Fruit fly (Drosophila melanogaster) whole organism, embryonic: ENCODE data around the gene Pxn.

Source experiments
- BEAF-32 ChIP-seq: fragments of 200-800 bp; sonication (Bioruptor generic); optimal IDR thresholded peaks from 3 replicates; lab custom pipeline; 2017; ENCODE audit warnings: missing biosample characterization, missing genetic modification characterization, mild to moderate bottlenecking, moderate library complexity, missing genetic modification reagents
- Bgb ChIP-seq: fragments of 200-800 bp; sonication (Bioruptor generic); IDR thresholded peaks from 2 replicates; pipeline ENCODE4 v1.3.6; 2022; ENCODE audit warnings: missing biosample characterization, missing genetic modification characterization; ENCODE audit not compliant: partially characterized antibody
- CG12391 ChIP-seq: fragments of 200-800 bp; sonication (Bioruptor generic); optimal IDR thresholded peaks from 3 replicates; lab custom pipeline; 2018; ENCODE audit warnings: missing biosample characterization, mild to moderate bottlenecking, missing genetic modification characterization, moderate library complexity
- CG13287 ChIP-seq: fragments of 200-800 bp; sonication (Bioruptor generic); IDR thresholded peaks from 2 replicates; pipeline ENCODE4 v1.3.6; 2022; ENCODE audit warnings: missing biosample characterization, missing genetic modification characterization; ENCODE audit not compliant: partially characterized antibody
- CG17186 ChIP-seq: fragments of 200-800 bp; sonication (Bioruptor generic); optimal IDR thresholded peaks from 3 replicates; lab custom pipeline; 2017; ENCODE audit warnings: missing biosample characterization, missing genetic modification reagents, missing genetic modification characterization
- CG17829 ChIP-seq: fragments of 200-800 bp; optimal IDR thresholded peaks from 2 replicates; lab custom pipeline; 2019; ENCODE audit warnings: missing biosample characterization, mild to moderate bottlenecking, missing genetic modification characterization, moderate library complexity
- CG2120 ChIP-seq: fragments of 200-800 bp; sonication (Bioruptor generic); optimal IDR thresholded peaks from 3 replicates; lab custom pipeline; 2016; ENCODE audit warnings: missing biosample characterization, missing genetic modification characterization
- CG34224 ChIP-seq: fragments of 200-800 bp; sonication (Bioruptor generic); IDR thresholded peaks from 3 replicates; pipeline ENCODE4 v1.3.6; 2022; ENCODE audit warnings: missing biosample characterization, missing genetic modification characterization; ENCODE audit not compliant: partially characterized antibody
- CG34422 ChIP-seq: fragments of 200-800 bp; sonication (Bioruptor generic); IDR thresholded peaks from 3 replicates; pipeline ENCODE4 v1.3.6; 2022; ENCODE audit warnings: missing biosample characterization, missing genetic modification characterization
- CG6689 ChIP-seq: fragments of 200-800 bp; sonication (Bioruptor generic); IDR thresholded peaks from 2 replicates; pipeline ENCODE4 v1.3.6; 2022; ENCODE audit warnings: missing biosample characterization, missing genetic modification characterization
- CG6791 ChIP-seq: fragments of 200-800 bp; sonication (Bioruptor generic); IDR thresholded peaks from 3 replicates; pipeline ENCODE4 v1.3.6; 2022; ENCODE audit warnings: missing biosample characterization, missing genetic modification characterization; ENCODE audit not compliant: partially characterized antibody
- CG7556 ChIP-seq: fragments of 200-800 bp; sonication (Bioruptor generic); optimal IDR thresholded peaks from 2 replicates; lab custom pipeline; 2017; ENCODE audit warnings: missing biosample characterization, mild to moderate bottlenecking, missing genetic modification characterization
- CG7786 ChIP-seq: fragments of 200-800 bp; sonication (Bioruptor generic); optimal IDR thresholded peaks from 2 replicates; lab custom pipeline; 2016; ENCODE audit warnings: missing biosample characterization, missing genetic modification characterization
- CG7963 ChIP-seq: fragments of 200-800 bp; sonication (Bioruptor generic); IDR thresholded peaks from 3 replicates; pipeline ENCODE4 v1.3.6; 2022; ENCODE audit warnings: missing biosample characterization, missing genetic modification characterization; ENCODE audit not compliant: partially characterized antibody
- CG8359 ChIP-seq: fragments of 200-800 bp; sonication (Bioruptor generic); optimal IDR thresholded peaks from 2 replicates; lab custom pipeline; 2017; ENCODE audit warnings: missing biosample characterization, mild to moderate bottlenecking, missing genetic modification characterization, borderline replicate concordance
- CG8924 ChIP-seq: fragments of 200-800 bp; optimal IDR thresholded peaks from 3 replicates; lab custom pipeline; 2019; ENCODE audit warnings: missing biosample characterization, mild to moderate bottlenecking, missing genetic modification characterization, moderate library complexity
- CHES-1-like ChIP-seq: fragments of 200-800 bp; sonication (Bioruptor generic); optimal IDR thresholded peaks from 2 replicates; lab custom pipeline; 2016; ENCODE audit warnings: missing biosample characterization, missing genetic modification characterization
- CTCF ChIP-seq: fragments of 200-800 bp; sonication (Bioruptor generic); optimal IDR thresholded peaks from 2 replicates; lab custom pipeline; 2017; ENCODE audit warnings: missing biosample characterization, mild to moderate bottlenecking, missing genetic modification characterization, moderate library complexity
- Doc3 ChIP-seq: fragments of 200-800 bp; sonication (Bioruptor generic); IDR thresholded peaks from 3 replicates; pipeline ENCODE4 v1.3.6; 2022; ENCODE audit warnings: missing biosample characterization, missing genetic modification characterization; ENCODE audit not compliant: partially characterized antibody
- Dp ChIP-seq: fragments of 200-800 bp; sonication (Bioruptor generic); optimal IDR thresholded peaks from 2 replicates; lab custom pipeline; 2018; ENCODE audit warnings: missing biosample characterization, mild to moderate bottlenecking, missing genetic modification characterization, moderate library complexity
- Dref ChIP-seq: fragments of 200-800 bp; sonication (Bioruptor generic); IDR thresholded peaks from 2 replicates; pipeline ENCODE4 v1.3.6; 2022; ENCODE audit warnings: missing biosample characterization, missing genetic modification characterization
- E2f2 ChIP-seq: fragments of 200-800 bp; sonication (Bioruptor generic); IDR thresholded peaks from 2 replicates; pipeline ENCODE4 v1.3.6; 2022; ENCODE audit warnings: missing biosample characterization, missing genetic modification characterization
- HLH4C ChIP-seq: fragments of 200-800 bp; sonication (Bioruptor generic); IDR thresholded peaks from 3 replicates; pipeline ENCODE4 v1.3.6; 2022; ENCODE audit warnings: missing biosample characterization, missing genetic modification characterization; ENCODE audit not compliant: partially characterized antibody
- Hsf ChIP-seq: fragments of 200-800 bp; sonication (Bioruptor generic); optimal IDR thresholded peaks from 3 replicates; lab custom pipeline; 2016; ENCODE audit warnings: missing biosample characterization, missing genetic modification characterization
- MBD-R2 ChIP-seq: fragments of 200-800 bp; sonication (Bioruptor generic); IDR thresholded peaks from 2 replicates; pipeline ENCODE4 v1.3.6; 2022; ENCODE audit warnings: missing biosample characterization, missing genetic modification characterization
- Myb ChIP-seq: fragments of 200-800 bp; sonication (Bioruptor generic); optimal IDR thresholded peaks from 2 replicates; lab custom pipeline; 2016; ENCODE audit warnings: missing biosample characterization, missing genetic modification characterization
- Opbp ChIP-seq: fragments of 200-800 bp; sonication (Bioruptor generic); IDR thresholded peaks from 3 replicates; pipeline ENCODE4 v1.3.6; 2022; ENCODE audit warnings: missing biosample characterization, missing genetic modification characterization; ENCODE audit not compliant: partially characterized antibody
- Pdp1 ChIP-seq, 2 experiments: fragments of 200-800 bp; sonication (Bioruptor generic); optimal IDR thresholded peaks; 3 replicates each; lab custom pipeline; 2016; ENCODE audit warnings: missing biosample characterization in 2 of 2, missing genetic modification characterization in 2 of 2, mild to moderate bottlenecking in 1 of 2, moderate library complexity in 1 of 2
- Rfx ChIP-seq: fragments of 200-800 bp; sonication (Bioruptor generic); IDR thresholded peaks from 2 replicates; pipeline ENCODE4 v1.3.6; 2022; ENCODE audit warnings: missing biosample characterization, missing genetic modification characterization
- Sin3A ChIP-seq: fragments of >200 bp; optimal IDR thresholded peaks from 2 replicates; lab custom pipeline; 2018
- YL-1 ChIP-seq: fragments of 200-800 bp; sonication (Bioruptor generic); optimal IDR thresholded peaks from 3 replicates; lab custom pipeline; 2017; ENCODE audit warnings: missing biosample characterization, mild to moderate bottlenecking, missing genetic modification characterization
- amos ChIP-seq: fragments of 200-800 bp; sonication (Bioruptor generic); IDR thresholded peaks from 2 replicates; pipeline ENCODE4 v1.3.6; 2022; ENCODE audit warnings: missing biosample characterization, missing genetic modification characterization; ENCODE audit not compliant: partially characterized antibody
- ato ChIP-seq: fragments of 200-800 bp; sonication (Bioruptor generic); IDR thresholded peaks from 2 replicates; pipeline ENCODE4 v1.3.6; 2022; ENCODE audit warnings: missing biosample characterization, missing genetic modification characterization; ENCODE audit not compliant: partially characterized antibody
- bbx ChIP-seq: fragments of 200-800 bp; sonication (Bioruptor generic); IDR thresholded peaks from 2 replicates; pipeline ENCODE4 v1.3.6; 2022; ENCODE audit warnings: missing biosample characterization, missing genetic modification characterization; ENCODE audit not compliant: partially characterized antibody
- caup ChIP-seq: fragments of 200-800 bp; sonication (Bioruptor generic); optimal IDR thresholded peaks from 3 replicates; lab custom pipeline; 2017; ENCODE audit warnings: missing biosample characterization, mild to moderate bottlenecking, missing genetic modification characterization, moderate library complexity; ENCODE audit not compliant: severe bottlenecking
- chif ChIP-seq, 2 experiments: fragments of 200-800 bp; sonication (Bioruptor generic); optimal IDR thresholded peaks; 3 replicates each; lab custom pipeline; 2016; ENCODE audit warnings: missing biosample characterization in 2 of 2, missing genetic modification characterization in 2 of 2
- nerfin-1 ChIP-seq: fragments of 200-800 bp; sonication (Bioruptor generic); optimal IDR thresholded peaks from 3 replicates; lab custom pipeline; 2019; ENCODE audit warnings: missing biosample characterization, mild to moderate bottlenecking, missing genetic modification characterization, moderate library complexity
- nerfin-2 ChIP-seq: fragments of 200-800 bp; sonication (Bioruptor generic); IDR thresholded peaks from 2 replicates; pipeline ENCODE4 v1.3.6; 2022; ENCODE audit warnings: missing biosample characterization, missing genetic modification characterization; ENCODE audit not compliant: partially characterized antibody
- pho ChIP-seq: fragments of 200-800 bp; sonication (Bioruptor generic); optimal IDR thresholded peaks from 2 replicates; lab custom pipeline; 2016; ENCODE audit warnings: missing biosample characterization, missing genetic modification characterization
- pzg ChIP-seq: fragments of 200-800 bp; sonication (Bioruptor generic); optimal IDR thresholded peaks from 3 replicates; lab custom pipeline; 2018; ENCODE audit warnings: missing biosample characterization, mild to moderate bottlenecking, missing genetic modification characterization, moderate library complexity
- sens ChIP-seq: fragments of 200-800 bp; sonication (Bioruptor generic); peaks from one replicate; lab custom pipeline; 2016; ENCODE audit warnings: missing biosample characterization, missing genetic modification characterization
- sna ChIP-seq: fragments of 200-800 bp; sonication (Bioruptor generic); IDR thresholded peaks from 2 replicates; pipeline ENCODE4 v1.3.6; 2022; ENCODE audit warnings: missing biosample characterization, missing genetic modification characterization; ENCODE audit not compliant: partially characterized antibody
- sob ChIP-seq: fragments of 200-800 bp; sonication (Bioruptor generic); IDR thresholded peaks from 2 replicates; pipeline ENCODE4 v1.3.6; 2022; ENCODE audit warnings: missing biosample characterization, missing genetic modification characterization
- stwl ChIP-seq: fragments of 200-800 bp; sonication (Bioruptor generic); optimal IDR thresholded peaks from 3 replicates; lab custom pipeline; 2018; ENCODE audit warnings: missing biosample characterization, mild to moderate bottlenecking, missing genetic modification characterization, moderate library complexity
- tap ChIP-seq: fragments of 200-800 bp; optimal IDR thresholded peaks from 3 replicates; lab custom pipeline; 2019; ENCODE audit warnings: missing biosample characterization, mild to moderate bottlenecking, missing genetic modification characterization, moderate library complexity
- unc-4 ChIP-seq: fragments of 200-800 bp; sonication (Bioruptor generic); IDR thresholded peaks from 2 replicates; pipeline ENCODE4 v1.3.6; 2022; ENCODE audit warnings: missing biosample characterization, missing genetic modification characterization; ENCODE audit not compliant: partially characterized antibody
- vvl ChIP-seq: fragments of 200-800 bp; sonication (Bioruptor generic); IDR thresholded peaks from 2 replicates; pipeline ENCODE4 v1.3.6; 2022; ENCODE audit warnings: missing biosample characterization, missing genetic modification characterization
- z ChIP-seq: fragments of 200-800 bp; sonication (Bioruptor generic); IDR thresholded peaks from 3 replicates; pipeline ENCODE4 v1.3.6; 2022; ENCODE audit warnings: missing biosample characterization, missing genetic modification characterization

Pxn gene

DNA sequence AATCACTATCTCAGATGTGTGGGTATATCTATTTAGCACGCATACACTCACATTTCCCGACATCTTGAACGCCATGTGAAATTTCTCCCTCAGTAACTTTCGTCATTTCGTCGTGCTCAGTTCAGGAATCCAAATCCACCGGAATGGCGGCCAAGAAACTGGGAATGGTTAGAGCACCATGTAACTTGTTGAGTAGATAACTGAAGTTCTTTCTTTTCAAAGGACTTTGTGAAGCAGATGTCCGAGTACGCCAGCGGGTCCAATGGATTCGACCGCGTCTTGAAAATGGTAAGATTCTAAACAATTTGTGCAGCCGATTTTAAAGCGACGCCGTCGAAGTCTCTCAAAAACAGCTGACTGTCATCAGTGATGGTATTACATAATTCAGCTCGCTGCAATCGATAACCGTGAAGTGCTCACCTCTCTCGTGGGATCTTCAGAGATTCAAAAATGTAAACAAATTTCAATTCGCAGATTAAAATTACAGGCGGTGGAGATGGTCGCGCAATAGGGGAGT, 30.6 kb downstream of the Pxn start, which contains the start of the genes CG16985 and CG12182:
TSS of gene CG16985 (plus strand) at position 84 of the 517 bp plus-strand sequence.
TSS of gene CG12182 (minus strand) at position 366 of the 517 bp plus-strand sequence.
- TF ChIP-seq pzg, result peak; percentile 41
- TF ChIP-seq CG6689 (GFP tag; lab: Robert Waterston, UW), result peak; percentile 13; the same call in 1 of the 2 replicates
- peak; percentile 46; the same call in 1 of the 2 replicates for TF ChIP-seq CG13287
- TF ChIP-seq CG7556, result no peak
- TF ChIP-seq CG8924 (tag; lab: Kevin White, UChicago), result no peak
- peak; percentile 44 for TF ChIP-seq Bgb (GFP tag; lab: Robert Waterston, UW)
- no peak for TF ChIP-seq z (GFP tag; lab: Robert Waterston, UW)
- peak; percentile 29; the same call in 2 of the 3 replicates for TF ChIP-seq CG34224 (GFP tag; lab: Robert Waterston, UW)
- no peak for TF ChIP-seq Hsf (GFP tag; lab: Kevin White, UChicago)
- TF ChIP-seq MBD-R2, result peak; percentile 77
- peak; percentile 21 for TF ChIP-seq Sin3A (lab: Kevin White, UChicago)
- peak; percentile 8 for TF ChIP-seq pho (GFP tag; lab: Kevin White, UChicago)
- peak; percentile 77 for TF ChIP-seq E2f2 (GFP tag; lab: Robert Waterston, UW)
- TF ChIP-seq sna (GFP tag; lab: Robert Waterston, UW), result 0 out of 2 replicates have a peak, but pooled peaks have one; percentile 47
- peak; percentile 78 for TF ChIP-seq Myb
- peak; percentile 17 for TF ChIP-seq CG7786
- TF ChIP-seq CG2120 (GFP tag; lab: Kevin White, UChicago), result peak; percentile 27
- TF ChIP-seq sob (GFP tag; lab: Robert Waterston, UW), result 0 out of 2 replicates have a peak, but pooled peaks have one; percentile 32
- TF ChIP-seq chif (GFP tag; optimal IDR thresholded peaks at IDR 0.05; lab: Kevin White, UChicago), result no peak
- no peak for TF ChIP-seq caup (GFP tag; lab: Kevin White, UChicago)
- TF ChIP-seq stwl (tag; lab: Kevin White, UChicago), result peak; percentile 10
- TF ChIP-seq Dref, result peak; percentile 74
- TF ChIP-seq CHES-1-like (GFP tag; lab: Kevin White, UChicago), result peak; percentile 46
- TF ChIP-seq CG8359, result no peak
- TF ChIP-seq CG7963 (GFP tag; lab: Robert Waterston, UW), result 0 out of 3 replicates have a peak, but pooled peaks have one; percentile 14
- TF ChIP-seq amos, result peak; percentile 48
- TF ChIP-seq CG17829 (tag; lab: Kevin White, UChicago), result peak; percentile 13
- TF ChIP-seq nerfin-1 (tag; lab: Kevin White, UChicago), result peak; percentile 77
- peak; percentile 33; the same call in 1 of the 3 replicates for TF ChIP-seq CG6791 (GFP tag; lab: Robert Waterston, UW)
- TF ChIP-seq YL-1 (GFP tag; lab: Kevin White, UChicago), result peak; percentile 10
- peak; percentile 31; the same call in 1 of the 2 replicates for TF ChIP-seq Rfx
- no peak for TF ChIP-seq tap (tag; lab: Kevin White, UChicago)
- peak; percentile 40; the same call in 1 of the 3 replicates for TF ChIP-seq Doc3
- TF ChIP-seq ato (GFP tag; lab: Robert Waterston, UW), result peak; percentile 69
- peak; percentile 69; the same call in 2 of the 3 replicates for TF ChIP-seq Opbp (GFP tag; lab: Robert Waterston, UW)
- TF ChIP-seq CG34422 (GFP tag; lab: Robert Waterston, UW), result peak; percentile 55; the same call in 1 of the 3 replicates
- TF ChIP-seq nerfin-2, result peak; percentile 29; the same call in 1 of the 2 replicates
- peak; percentile 59 for TF ChIP-seq bbx (GFP tag; lab: Robert Waterston, UW)
- peak; percentile 25 for TF ChIP-seq sens
- TF ChIP-seq HLH4C, result peak; percentile 49; the same call in 1 of the 3 replicates
- peak; percentile 54 for TF ChIP-seq BEAF-32
- TF ChIP-seq Pdp1 (GFP tag; optimal IDR thresholded peaks at IDR 0.05; lab: Kevin White, UChicago), result peak in 1 of 2 experiments; percentile 99
- peak; percentile 29 for TF ChIP-seq CG17186
- peak; percentile 62 for TF ChIP-seq Dp (GFP tag; lab: Kevin White, UChicago)
- peak; percentile 5 for TF ChIP-seq CG12391 (tag; lab: Kevin White, UChicago)
- TF ChIP-seq unc-4 (GFP tag; lab: Robert Waterston, UW), result no peak; the same call in 1 of the 2 replicates
- TF ChIP-seq vvl (GFP tag; lab: Robert Waterston, UW), result peak; percentile 46
- peak; percentile 18 for TF ChIP-seq CTCF (GFP tag; lab: Kevin White, UChicago)
